Fruit fly (Drosophila melanogaster) whole organism, prepupa: Measurements from ENCODE around the gene Adck5.

ENCODE experiments used
- Blimp-1 ChIP-seq: fragments of 200-800 bp; sonication (Bioruptor generic); optimal IDR thresholded peaks from 3 replicates; lab custom pipeline; 2017; ENCODE audit warnings: missing biosample characterization, missing genetic modification characterization, mild to moderate bottlenecking, moderate library complexity, missing genetic modification reagents
- CG16779 ChIP-seq: fragments of 200-800 bp; sonication (Bioruptor generic); optimal IDR thresholded peaks from 3 replicates; lab custom pipeline; 2017; ENCODE audit warnings: missing biosample characterization, mild to moderate bottlenecking, missing genetic modification characterization
- CG3032 ChIP-seq: fragments of 200-800 bp; optimal IDR thresholded peaks from 2 replicates; lab custom pipeline; 2019; ENCODE audit warnings: missing biosample characterization, mild to moderate bottlenecking, missing genetic modification characterization, moderate library complexity
- CG31627 ChIP-seq: fragments of 200-800 bp; sonication (Bioruptor generic); optimal IDR thresholded peaks from 3 replicates; lab custom pipeline; 2016; ENCODE audit warnings: missing biosample characterization, missing genetic modification characterization
- CG6276 ChIP-seq: fragments of 200-800 bp; sonication (Bioruptor generic); optimal IDR thresholded peaks from 2 replicates; lab custom pipeline; 2017; ENCODE audit warnings: missing biosample characterization, mild to moderate bottlenecking, missing genetic modification characterization
- Met ChIP-seq: fragments of 200-800 bp; sonication (Bioruptor generic); optimal IDR thresholded peaks from 3 replicates; lab custom pipeline; 2016; ENCODE audit warnings: missing biosample characterization, missing genetic modification characterization
- OdsH ChIP-seq: fragments of 200-800 bp; sonication (Bioruptor generic); optimal IDR thresholded peaks from 3 replicates; lab custom pipeline; 2016; ENCODE audit warnings: missing biosample characterization, missing genetic modification characterization
- achi ChIP-seq: fragments of 200-800 bp; sonication (Bioruptor generic); optimal IDR thresholded peaks from 3 replicates; lab custom pipeline; 2016; ENCODE audit warnings: missing biosample characterization, missing genetic modification characterization
- eg ChIP-seq: fragments of 200-800 bp; sonication (Bioruptor generic); IDR thresholded peaks from 3 replicates; pipeline ENCODE4 v1.3.6; 2022; ENCODE audit warnings: missing biosample characterization, missing genetic modification characterization
- fd85E ChIP-seq: fragments of 200-800 bp; sonication (Bioruptor generic); optimal IDR thresholded peaks from 3 replicates; lab custom pipeline; 2016; ENCODE audit warnings: missing biosample characterization, missing genetic modification characterization
- lz ChIP-seq: fragments of 200-800 bp; sonication (Bioruptor generic); optimal IDR thresholded peaks from 3 replicates; lab custom pipeline; 2016; ENCODE audit warnings: missing biosample characterization, missing genetic modification characterization
- ss ChIP-seq, 2 experiments: fragments of 200-800 bp; sonication (Bioruptor generic); optimal IDR thresholded peaks; 2 replicates in 1 of 2; 3 replicates in 1 of 2; lab custom pipeline; 2017 to 2018; ENCODE audit warnings: mild to moderate bottlenecking in 2 of 2, missing biosample characterization in 2 of 2, missing genetic modification characterization in 2 of 2, moderate library complexity in 1 of 2
- svp ChIP-seq: fragments of 200-800 bp; sonication (Bioruptor generic); peaks from one replicate; lab custom pipeline; 2016; ENCODE audit warnings: missing biosample characterization, missing genetic modification characterization

dm6 chr3L:11214406-11215243 is 45.0 kb downstream of the Adck5 start, which contains the start of gene CG42671:
- no peak for TF ChIP-seq OdsH (GFP tag; lab: Kevin White, UChicago)
- TF ChIP-seq CG3032 (tag; lab: Kevin White, UChicago): peak; percentile 37
- no peak for TF ChIP-seq Blimp-1 (GFP tag; lab: Kevin White, UChicago)
- no peak for TF ChIP-seq fd85E (GFP tag; lab: Kevin White, UChicago)
- TF ChIP-seq CG16779 (tag; lab: Kevin White, UChicago): peak; percentile 50
- TF ChIP-seq Met (GFP tag; lab: Kevin White, UChicago): no peak
- peak in 1 of 2 experiments; percentile 10 for TF ChIP-seq ss (GFP tag; optimal IDR thresholded peaks at IDR 0.05; lab: Kevin White, UChicago)
- no peak for TF ChIP-seq svp (GFP tag; lab: Kevin White, UChicago)
- TF ChIP-seq CG31627 (GFP tag; lab: Kevin White, UChicago): no peak
- TF ChIP-seq CG6276 (GFP tag; lab: Kevin White, UChicago): peak; percentile 32
- TF ChIP-seq eg (GFP tag; lab: Robert Waterston, UW): no peak
- no peak for TF ChIP-seq lz (GFP tag; lab: Kevin White, UChicago)
- TF ChIP-seq achi (GFP tag; lab: Kevin White, UChicago): no peak
